Fruit fly (Drosophila melanogaster): ENCODE measurements around the gene CG7739.

CG7739 gene

DNA sequence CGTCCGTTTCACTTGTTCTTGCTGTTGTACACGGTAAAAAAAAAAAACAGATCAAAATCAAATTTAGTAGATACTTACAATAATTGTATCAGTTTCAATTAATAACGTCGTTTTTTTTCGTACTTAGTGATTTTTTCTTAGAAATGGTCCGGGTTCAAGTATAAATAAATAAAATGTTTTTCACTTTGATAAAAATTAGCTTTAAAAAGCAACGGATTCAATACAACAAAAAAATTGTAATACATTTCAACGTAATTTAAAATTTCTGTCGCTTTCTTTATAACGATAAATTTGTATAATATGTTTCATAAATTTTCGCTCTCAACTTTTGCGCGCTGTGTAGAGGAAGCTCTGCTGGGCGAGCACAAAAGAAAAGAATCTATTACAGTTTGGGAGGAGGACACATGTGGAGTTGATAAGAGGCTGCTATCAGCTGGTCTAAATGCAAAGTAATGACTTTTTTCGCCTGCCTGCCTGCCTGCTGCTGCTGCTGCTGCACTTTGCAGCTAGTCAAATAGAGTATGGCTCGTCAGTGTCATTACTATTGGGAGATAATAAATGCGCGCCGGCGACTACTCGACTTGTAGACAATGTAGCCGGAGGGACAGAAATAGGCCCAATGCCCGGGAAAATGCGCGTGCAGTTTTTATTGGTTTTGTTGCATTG is 24.8 kb downstream of the CG7739 start:
- TF ChIP-seq CG32264 (GFP tag; optimal IDR thresholded peaks at IDR 0.05) (no peak), Rel (GFP tag; optimal IDR thresholded peaks at IDR 0.05) (no peak), Rel (tag; optimal IDR thresholded peaks at IDR 0.05) (peak; percentile 25), sv (GFP tag; optimal IDR thresholded peaks at IDR 0.05) (peak; percentile 10), Dfd (GFP tag; optimal IDR thresholded peaks at IDR 0.05) (no peak), N (GFP tag; optimal IDR thresholded peaks at IDR 0.05) (no peak), rgr (GFP tag; optimal IDR thresholded peaks at IDR 0.05) (peak; percentile 53), foxo (GFP tag; optimal IDR thresholded peaks at IDR 0.05) (peak in 1 of 2 experiments; percentile 56), Jra (GFP tag; optimal IDR thresholded peaks at IDR 0.05) (no peak), br (GFP tag; optimal IDR thresholded peaks at IDR 0.05) (peak; percentile 24), jim (GFP tag; optimal IDR thresholded peaks at IDR 0.05) (no peak), brk (GFP tag; optimal IDR thresholded peaks at IDR 0.05) (peak; percentile 36), CrebA (GFP tag; optimal IDR thresholded peaks at IDR 0.05; ENCODE audit: borderline replicate concordance) (no peak), tai (GFP tag; optimal IDR thresholded peaks at IDR 0.05) (no peak), Hr83 (GFP tag; optimal IDR thresholded peaks at IDR 0.05; ENCODE audit: poor library complexity, severe bottlenecking) (no peak), fru (GFP tag; optimal IDR thresholded peaks at IDR 0.05) (peak; percentile 66), Sp1 (GFP tag; optimal IDR thresholded peaks at IDR 0.05) (peak; percentile 24), Vsx2 (GFP tag; optimal IDR thresholded peaks at IDR 0.05; ENCODE audit: partially characterized antibody) (no peak), h (GFP tag; optimal IDR thresholded peaks at IDR 0.05) (peak; percentile 68), Hnf4 (GFP tag; optimal IDR thresholded peaks at IDR 0.05) (peak; percentile 14), dl (GFP tag; optimal IDR thresholded peaks at IDR 0.05; ENCODE audit: insufficient read depth in 1 of 2, partially characterized antibody in 2 of 2) (no peak), OdsH (GFP tag; optimal IDR thresholded peaks at IDR 0.05) (peak; percentile 46), psq (GFP tag; optimal IDR thresholded peaks at IDR 0.05) (peak; percentile 44), ey (GFP tag; optimal IDR thresholded peaks at IDR 0.05) (peak; percentile 53)

DNA sequence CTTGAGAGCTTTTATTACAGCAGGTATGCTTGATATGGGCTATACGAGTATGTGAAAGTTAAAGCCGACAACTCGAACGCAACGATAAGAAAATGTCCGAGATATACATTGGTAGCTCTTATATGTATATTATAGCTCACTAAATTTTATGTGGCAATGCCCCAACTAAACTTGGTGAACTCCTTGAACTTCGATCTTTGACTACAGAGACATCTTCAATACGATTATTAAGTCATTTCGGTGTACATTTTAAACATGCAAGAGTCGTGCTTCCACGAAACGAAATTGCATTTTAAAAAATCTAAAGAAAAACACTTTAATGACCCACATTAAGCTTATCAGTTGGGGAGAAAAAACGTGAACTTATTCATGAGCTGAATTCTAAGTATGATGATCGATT is 26.3 kb downstream of the CG7739 start:
- no peak for TF ChIP-seq ey (GFP tag; optimal IDR thresholded peaks at IDR 0.05)
- no peak for TF ChIP-seq Rel (GFP tag; optimal IDR thresholded peaks at IDR 0.05)
- TF ChIP-seq Rel (tag; optimal IDR thresholded peaks at IDR 0.05), result no peak
- no peak for TF ChIP-seq Vsx2 (GFP tag; optimal IDR thresholded peaks at IDR 0.05; ENCODE audit: partially characterized antibody)
- no peak for TF ChIP-seq HLH106 (tag; optimal IDR thresholded peaks at IDR 0.05)
- no peak for TF ChIP-seq Myc (optimal IDR thresholded peaks at IDR 0.05)
- TF ChIP-seq Abd-B (GFP tag; optimal IDR thresholded peaks at IDR 0.05), result no peak
- no peak for TF ChIP-seq jim (GFP tag; optimal IDR thresholded peaks at IDR 0.05)
- no peak for TF ChIP-seq h (GFP tag; optimal IDR thresholded peaks at IDR 0.05)
- TF ChIP-seq dl (GFP tag; optimal IDR thresholded peaks at IDR 0.05; ENCODE audit: insufficient read depth in 1 of 2, partially characterized antibody in 2 of 2), result no peak
- no peak for TF ChIP-seq lola (GFP tag; optimal IDR thresholded peaks at IDR 0.05)
- no peak for TF ChIP-seq GATAd (GFP tag; optimal IDR thresholded peaks at IDR 0.05)
- TF ChIP-seq tai (GFP tag; optimal IDR thresholded peaks at IDR 0.05), result no peak
- TF ChIP-seq Hr83 (GFP tag; optimal IDR thresholded peaks at IDR 0.05; ENCODE audit: poor library complexity, severe bottlenecking), result no peak
- no peak for TF ChIP-seq CG32264 (GFP tag; optimal IDR thresholded peaks at IDR 0.05)
- TF ChIP-seq OdsH (GFP tag; optimal IDR thresholded peaks at IDR 0.05), result no peak
- no peak for TF ChIP-seq psq (GFP tag; optimal IDR thresholded peaks at IDR 0.05)
- no peak for TF ChIP-seq CrebA (GFP tag; optimal IDR thresholded peaks at IDR 0.05; ENCODE audit: borderline replicate concordance)

DNA sequence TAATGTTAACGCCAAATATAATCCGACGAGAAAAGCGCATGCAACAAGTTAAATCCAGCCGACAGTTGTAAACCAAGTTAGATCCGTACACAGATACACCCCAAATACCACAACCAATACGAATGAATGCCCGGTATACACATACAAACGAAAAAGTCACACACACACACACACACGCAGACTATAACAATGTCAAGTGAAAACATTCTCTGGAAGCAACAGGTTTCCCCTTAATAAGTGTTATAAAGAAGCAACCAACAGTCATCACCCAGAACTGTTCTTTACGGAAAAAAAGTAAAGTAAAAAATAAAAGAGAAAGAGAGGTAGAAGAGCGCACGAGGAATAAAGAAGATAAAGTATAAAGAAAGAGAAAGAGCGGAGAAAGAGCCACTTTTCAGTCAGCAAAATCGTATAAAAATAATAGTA is 27.1 kb downstream of the CG7739 start:
- TF ChIP-seq dl (GFP tag; optimal IDR thresholded peaks at IDR 0.05; ENCODE audit: insufficient read depth in 1 of 2, partially characterized antibody in 2 of 2) (peak in 1 of 2 experiments; percentile 51), N (GFP tag; optimal IDR thresholded peaks at IDR 0.05) (peak; percentile 44), CG32264 (GFP tag; optimal IDR thresholded peaks at IDR 0.05) (no peak), woc (GFP tag; optimal IDR thresholded peaks at IDR 0.05) (peak; percentile 20), Rel (GFP tag; optimal IDR thresholded peaks at IDR 0.05) (no peak), Rel (tag; optimal IDR thresholded peaks at IDR 0.05) (peak; percentile 77)

DNA sequence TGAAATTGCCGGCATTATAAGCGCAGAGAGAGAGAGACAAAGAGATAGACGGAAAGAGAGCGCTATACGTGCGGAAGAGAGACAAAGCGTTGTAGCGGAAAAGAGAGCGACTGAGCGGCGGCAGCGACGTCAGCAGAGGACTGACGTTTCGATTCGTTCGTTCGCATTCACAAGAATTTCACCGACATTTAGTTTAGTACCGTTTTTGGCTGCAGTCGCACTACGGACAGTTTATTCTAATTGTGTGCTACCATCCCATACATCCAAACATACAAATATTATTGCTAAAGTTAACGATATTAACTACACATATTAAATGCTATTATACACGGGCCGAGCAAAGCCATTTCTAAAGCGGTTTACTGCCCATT is 27.7 kb downstream of the CG7739 start, which contains the start of gene CrebA:
Gene CrebA (plus strand): TSS at position 168 of the 371 bp plus-strand sequence.
- peak; percentile 91 for TF ChIP-seq Dif (GFP tag; optimal IDR thresholded peaks at IDR 0.05; ENCODE audit: partially characterized antibody)
- no peak for TF ChIP-seq fru (GFP tag; optimal IDR thresholded peaks at IDR 0.05)
- TF ChIP-seq dl (GFP tag; optimal IDR thresholded peaks at IDR 0.05; ENCODE audit: insufficient read depth in 1 of 2, partially characterized antibody in 2 of 2), result peak; percentile 83 to 89
- peak; percentile 81 for TF ChIP-seq Vsx2 (GFP tag; optimal IDR thresholded peaks at IDR 0.05; ENCODE audit: partially characterized antibody)
- TF ChIP-seq CrebA (GFP tag; optimal IDR thresholded peaks at IDR 0.05; ENCODE audit: borderline replicate concordance), result no peak
- no peak for TF ChIP-seq Rel (GFP tag; optimal IDR thresholded peaks at IDR 0.05)
- peak; percentile 18 for TF ChIP-seq Rel (tag; optimal IDR thresholded peaks at IDR 0.05)
- TF ChIP-seq pan (optimal IDR thresholded peaks at IDR 0.05), result no peak
- no peak for TF ChIP-seq dmrt93B (GFP tag; optimal IDR thresholded peaks at IDR 0.05)
- TF ChIP-seq Hr83 (GFP tag; optimal IDR thresholded peaks at IDR 0.05; ENCODE audit: poor library complexity, severe bottlenecking), result peak; percentile 80
- TF ChIP-seq CG9705 (GFP tag; optimal IDR thresholded peaks at IDR 0.05), result no peak
- peak; percentile 31 for TF ChIP-seq sage (GFP tag; optimal IDR thresholded peaks at IDR 0.05)
- TF ChIP-seq GATAd (GFP tag; optimal IDR thresholded peaks at IDR 0.05), result no peak

All from whole organism, wandering third instar larva.